Worm (Caenorhabditis elegans): ENCODE measurements around the gene C23G10.2.

The C23G10.2 gene

DNA sequence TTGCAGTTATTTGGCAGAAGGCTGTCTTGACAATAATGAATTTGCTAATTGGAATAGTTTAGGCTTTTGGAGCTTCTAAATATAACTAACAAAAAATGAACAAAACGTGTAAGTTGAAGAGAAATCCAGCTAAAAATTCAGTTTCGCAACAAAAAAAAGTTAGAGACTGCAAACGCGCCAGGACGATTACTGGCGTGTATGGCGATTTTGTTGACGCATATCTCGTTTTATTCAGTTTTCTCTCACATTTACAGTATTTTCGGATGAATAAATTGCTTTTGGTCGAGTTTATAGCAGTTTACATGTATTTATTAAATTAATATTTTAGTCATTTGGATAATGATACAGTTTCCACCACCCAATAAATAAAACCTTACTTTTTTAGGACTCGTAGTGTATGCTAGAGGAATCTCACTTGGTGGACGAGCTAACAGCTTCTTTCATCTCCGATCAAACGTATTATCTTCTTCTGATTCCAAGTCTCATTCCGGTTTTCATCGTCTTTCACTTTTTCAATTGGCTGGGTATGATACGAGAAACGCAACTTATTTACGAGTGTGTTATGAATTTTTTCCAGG is 34.8 kb upstream of the C23G10.2 start, which contains the start of the genes abcf-3 and F42A10.5 (continued):
- peak; percentile 85 for TF ChIP-seq skn-1 (tag; optimal IDR thresholded peaks at IDR 0.05)
- peak; percentile 61 for TF ChIP-seq isw-1 (GFP tag; IDR thresholded peaks at IDR 0.05)
- TF ChIP-seq unc-86 (tag; optimal IDR thresholded peaks at IDR 0.05), result peak; percentile 37
- peak; percentile 76 for TF ChIP-seq nhr-47 (tag; optimal IDR thresholded peaks at IDR 0.05)
- TF ChIP-seq ceh-88 (GFP tag; IDR thresholded peaks at IDR 0.05), result no peak
- peak; percentile 72 to 81 for TF ChIP-seq efl-1 (optimal IDR thresholded peaks at IDR 0.05)
- peak; percentile 77 to 98 for TF ChIP-seq efl-1 (GFP tag; optimal IDR thresholded peaks at IDR 0.05 in 1 of 2)
- TF ChIP-seq F16B12.6 (tag; optimal IDR thresholded peaks at IDR 0.05), result peak; percentile 65
- no peak for TF ChIP-seq sox-4 (tag; optimal IDR thresholded peaks at IDR 0.05)
- TF ChIP-seq aly-2 (tag; optimal IDR thresholded peaks at IDR 0.05), result peak; percentile 23
- TF ChIP-seq xbp-1 (tag; optimal IDR thresholded peaks at IDR 0.05), result peak; percentile 61
- peak; percentile 85 for TF ChIP-seq nhr-85 (tag)
- no peak for TF ChIP-seq ceh-90 (tag; optimal IDR thresholded peaks at IDR 0.05)
- peak; percentile 45 for TF ChIP-seq lin-15B (tag; optimal IDR thresholded peaks at IDR 0.05)
- TF ChIP-seq ceh-8 (GFP tag; optimal IDR thresholded peaks at IDR 0.05), result no peak
- no peak for TF ChIP-seq hlh-17 (GFP tag; optimal IDR thresholded peaks at IDR 0.05; ENCODE audit: borderline replicate concordance)
- peak; percentile 59 for TF ChIP-seq blmp-1 (tag; optimal IDR thresholded peaks at IDR 0.05)
- peak; percentile 72 for TF ChIP-seq lin-14 (GFP tag; optimal IDR thresholded peaks at IDR 0.05)
- TF ChIP-seq nhr-77 (tag; optimal IDR thresholded peaks at IDR 0.05), result peak; percentile 55
- TF ChIP-seq mep-1 (tag; optimal IDR thresholded peaks at IDR 0.05), result peak; percentile 88
- TF ChIP-seq lin-13 (GFP tag; optimal IDR thresholded peaks at IDR 0.05), result peak; percentile 60
- TF ChIP-seq ceh-63 (GFP tag; optimal IDR thresholded peaks at IDR 0.05), result no peak
- no peak for TF ChIP-seq pag-3 (tag; optimal IDR thresholded peaks at IDR 0.05; ENCODE audit: borderline replicate concordance, insufficient read depth)
- TF ChIP-seq fkh-4 (tag; optimal IDR thresholded peaks at IDR 0.05; ENCODE audit: borderline replicate concordance), result peak; percentile 5
- TF ChIP-seq egl-13 (tag; optimal IDR thresholded peaks at IDR 0.05), result peak; percentile 20
- TF ChIP-seq alr-1 (tag; optimal IDR thresholded peaks at IDR 0.05; ENCODE audit: borderline replicate concordance), result no peak
- TF ChIP-seq nhr-90 (tag; optimal IDR thresholded peaks at IDR 0.05; ENCODE audit: poor library complexity), result peak; percentile 64
- TF ChIP-seq C34B4.2 (tag; optimal IDR thresholded peaks at IDR 0.05), result no peak
- TF ChIP-seq snu-23 (GFP tag; optimal IDR thresholded peaks at IDR 0.05), result peak; percentile 78
- peak; percentile 60 for TF ChIP-seq lin-39 (tag; optimal IDR thresholded peaks at IDR 0.05)
- TF ChIP-seq nhr-28 (tag; optimal IDR thresholded peaks at IDR 0.05), result no peak
- no peak for TF ChIP-seq snpc-4 (tag; optimal IDR thresholded peaks at IDR 0.05)
- TF ChIP-seq ets-5 (GFP tag; IDR thresholded peaks at IDR 0.05), result no peak
- TF ChIP-seq swsn-7 (tag; optimal IDR thresholded peaks at IDR 0.05), result peak; percentile 77
- no peak for TF ChIP-seq egl-27 (tag; optimal IDR thresholded peaks at IDR 0.05)
- peak; percentile 32 for TF ChIP-seq C04F5.9 (tag; optimal IDR thresholded peaks at IDR 0.05)
- TF ChIP-seq nhr-84 (tag; optimal IDR thresholded peaks at IDR 0.05), result no peak
- no peak for TF ChIP-seq tlp-1 (tag; optimal IDR thresholded peaks at IDR 0.05)
- TF ChIP-seq hlh-4 (tag; optimal IDR thresholded peaks at IDR 0.05), result no peak
- TF ChIP-seq unc-62 (GFP tag; optimal IDR thresholded peaks at IDR 0.05), result no peak
- peak; percentile 73 to 77 (median 76) for TF ChIP-seq dpl-1 (GFP tag; optimal IDR thresholded peaks at IDR 0.05)

ce11 chrIII:6176172-6176571 is 31.7 kb upstream of the C23G10.2 start:
- no peak for TF ChIP-seq nhr-90 (tag; optimal IDR thresholded peaks at IDR 0.05; ENCODE audit: poor library complexity)
- TF ChIP-seq lsy-2 (tag; optimal IDR thresholded peaks at IDR 0.05), result no peak
- no peak for TF ChIP-seq lin-35 (GFP tag; optimal IDR thresholded peaks at IDR 0.05)
- no peak for TF ChIP-seq fkh-4 (tag; optimal IDR thresholded peaks at IDR 0.05; ENCODE audit: borderline replicate concordance)
- no peak for TF ChIP-seq swsn-7 (tag; optimal IDR thresholded peaks at IDR 0.05)
- TF ChIP-seq lin-15B (tag; optimal IDR thresholded peaks at IDR 0.05), result no peak
- TF ChIP-seq ceh-82 (tag; optimal IDR thresholded peaks at IDR 0.05), result no peak
- no peak for TF ChIP-seq nhr-47 (tag; optimal IDR thresholded peaks at IDR 0.05)
- no peak for TF ChIP-seq elt-3 (tag; optimal IDR thresholded peaks at IDR 0.05)
- TF ChIP-seq unc-86 (tag; optimal IDR thresholded peaks at IDR 0.05), result no peak
- TF ChIP-seq C04F5.9 (tag; optimal IDR thresholded peaks at IDR 0.05), result no peak
- no peak for TF ChIP-seq nhr-19 (GFP tag; conservative IDR thresholded peaks at IDR 0.05)
- no peak for TF ChIP-seq unc-98 (GFP tag; IDR thresholded peaks at IDR 0.05)
- no peak for TF ChIP-seq pag-3 (tag; optimal IDR thresholded peaks at IDR 0.05; ENCODE audit: borderline replicate concordance, insufficient read depth)
- TF ChIP-seq Y116A8C.19 (tag; optimal IDR thresholded peaks at IDR 0.05; ENCODE audit: borderline replicate concordance), result no peak
- no peak for TF ChIP-seq tbx-2 (tag; optimal IDR thresholded peaks at IDR 0.05)
- TF ChIP-seq nhr-84 (tag; optimal IDR thresholded peaks at IDR 0.05), result no peak
